Worm (Caenorhabditis elegans) whole organism, late embryonic: ENCODE results near the gene C16D2.3.

Experiments
- ama-1 ChIP-seq: fragments of 150-350 bp; optimal IDR thresholded peaks from 2 replicates; lab custom pipeline; 2014
- ceh-34 ChIP-seq: sonication (generic microtip); optimal IDR thresholded peaks from 2 replicates; lab custom pipeline; 2016; ENCODE audit warnings: mild to moderate bottlenecking, missing genetic modification characterization, missing compliant biosample characterization
- syd-9 ChIP-seq: sonication (generic microtip); optimal IDR thresholded peaks from 2 replicates; lab custom pipeline; 2016; ENCODE audit warnings: mild to moderate bottlenecking, missing genetic modification characterization, moderate library complexity, missing compliant biosample characterization
- tbx-7 ChIP-seq: sonication (generic microtip); optimal IDR thresholded peaks from 2 replicates; lab custom pipeline; 2016; ENCODE audit warnings: missing genotype, missing genetic modification characterization, missing compliant biosample characterization

DNA sequence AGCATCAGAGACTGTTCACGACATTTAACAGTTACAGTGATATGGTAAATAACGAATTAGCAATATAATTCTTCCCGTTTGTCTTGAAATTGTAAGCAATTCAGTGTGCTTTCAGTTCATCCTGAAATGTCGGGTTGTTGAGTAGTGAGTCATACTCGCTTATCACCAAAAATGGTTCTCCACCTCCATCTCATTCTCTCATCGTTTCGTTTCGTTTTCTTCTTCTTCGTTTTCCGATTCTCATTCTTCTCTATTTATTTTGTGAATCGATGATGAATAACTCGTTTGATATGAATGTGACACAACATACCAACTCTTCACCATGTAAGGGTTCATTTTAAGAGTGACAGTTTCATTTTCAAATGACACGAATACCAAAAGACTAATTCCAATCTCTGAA is 21.5 kb upstream of the C16D2.3 start:
- TF ChIP-seq syd-9 (tag; lab: Kevin White, UChicago): no peak
- no peak for TF ChIP-seq tbx-7
- no peak for TF ChIP-seq ama-1 (lab: Kevin White, UChicago)
- TF ChIP-seq ceh-34 (tag; lab: Kevin White, UChicago): no peak
